Fruit fly (Drosophila melanogaster) S2 (cell line): ENCODE measurements around the gene puf.

Source experiments
- CG8478 ChIP-seq: fragments of >200 bp; optimal IDR thresholded peaks from 2 replicates; lab custom pipeline; 2018
- CTCF ChIP-seq, 2 experiments: fragments of >200 bp; optimal IDR thresholded peaks; 2 replicates each; lab custom pipeline; 2018

DNA sequence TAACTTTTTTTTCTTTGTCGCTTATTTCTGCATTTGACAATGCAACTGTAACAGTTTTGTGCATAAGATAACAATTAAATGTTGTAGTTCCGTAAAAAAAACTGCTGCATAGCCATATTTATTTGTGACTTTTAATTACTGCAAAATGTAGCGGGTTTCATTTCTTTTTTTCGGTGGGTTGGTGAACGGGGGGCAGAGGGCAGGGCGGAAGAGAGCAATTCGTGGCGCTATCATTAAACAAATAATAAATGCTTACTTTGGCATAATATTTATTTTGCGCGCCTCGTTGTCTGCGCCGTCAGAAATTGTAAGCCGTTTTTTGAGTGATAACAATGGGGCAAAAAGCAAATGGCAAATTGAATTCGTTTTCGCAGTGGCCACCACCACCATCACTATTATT lies 48.8 kb downstream of the puf start:
- TF ChIP-seq CG8478 (lab: Kevin White, UChicago) (no peak), CTCF (optimal IDR thresholded peaks at IDR 0.05; lab: Kevin White, UChicago) (no peak)
